Worm (Caenorhabditis elegans) whole organism, young adult: Measurements from ENCODE around the gene nep-21.

Source experiments
- C17E4.6 ChIP-seq: fragments of 200-800 bp; sonication (Bioruptor generic); IDR thresholded peaks from 2 replicates; pipeline ENCODE4 v1.3.6; 2022; ENCODE audit warnings: missing genetic modification reagents, missing genetic modification characterization, missing compliant biosample characterization
- F22D6.2 ChIP-seq: sonication (generic microtip); optimal IDR thresholded peaks from 2 replicates; lab custom pipeline; 2016; ENCODE audit warnings: mild to moderate bottlenecking, missing genetic modification characterization, missing compliant biosample characterization
- F39B2.1 ChIP-seq: fragments of 200-800 bp; sonication (Bioruptor generic); IDR thresholded peaks from 2 replicates; pipeline ENCODE4 v1.3.6; 2022; ENCODE audit warnings: missing genetic modification reagents, missing genetic modification characterization, missing compliant biosample characterization
- F52B5.7 ChIP-seq: sonication (generic microtip); optimal IDR thresholded peaks from 2 replicates; lab custom pipeline; 2016; ENCODE audit warnings: mild to moderate bottlenecking, missing genetic modification characterization, missing compliant biosample characterization
- F55B11.4 ChIP-seq: sonication (generic microtip); optimal IDR thresholded peaks from 2 replicates; lab custom pipeline; 2016; ENCODE audit warnings: missing compliant biosample characterization, missing genetic modification characterization, borderline replicate concordance; ENCODE audit not compliant: insufficient read depth
- F57A8.1 ChIP-seq: fragments of 200-800 bp; sonication (Bioruptor generic); optimal IDR thresholded peaks from 2 replicates; lab custom pipeline; 2018; ENCODE audit warnings: mild to moderate bottlenecking, missing genetic modification characterization, moderate library complexity, missing compliant biosample characterization
- K11D2.4 ChIP-seq: fragments of 200-800 bp; sonication (Bioruptor generic); IDR thresholded peaks from 2 replicates; pipeline ENCODE4 v1.3.6; 2022; ENCODE audit warnings: missing genetic modification reagents, missing genetic modification characterization, missing compliant biosample characterization
- T07F8.4 ChIP-seq: sonication (generic microtip); optimal IDR thresholded peaks from 2 replicates; lab custom pipeline; 2016; ENCODE audit warnings: mild to moderate bottlenecking, missing genetic modification characterization, moderate library complexity, missing compliant biosample characterization
- Y53F4B.3 ChIP-seq: fragments of 200-800 bp; sonication (Bioruptor generic); IDR thresholded peaks from 2 replicates; pipeline ENCODE4 v1.3.6; 2022; ENCODE audit warnings: missing genetic modification reagents, missing genetic modification characterization, missing compliant biosample characterization
- Y53G8AR.9 ChIP-seq: fragments of 200-800 bp; sonication (Bioruptor generic); conservative IDR thresholded peaks from 2 replicates; pipeline ENCODE4 v1.3.6; 2022; ENCODE audit warnings: missing genetic modification reagents, missing genetic modification characterization, missing compliant biosample characterization
- aptf-3 ChIP-seq: fragments of 200-800 bp; sonication (Bioruptor generic); IDR thresholded peaks from 2 replicates; pipeline ENCODE4 v1.3.6; 2022; ENCODE audit warnings: missing genetic modification characterization, missing compliant biosample characterization
- attf-5 ChIP-seq: fragments of 200-800 bp; sonication (Bioruptor generic); optimal IDR thresholded peaks from 2 replicates; lab custom pipeline; 2018; ENCODE audit warnings: mild to moderate bottlenecking, missing genetic modification characterization, missing compliant biosample characterization
- bed-2 ChIP-seq: fragments of 200-800 bp; sonication (Bioruptor generic); IDR thresholded peaks from 2 replicates; pipeline ENCODE4 v1.3.6; 2022; ENCODE audit warnings: missing genetic modification reagents, missing genetic modification characterization, missing compliant biosample characterization
- cebp-1 ChIP-seq, 2 experiments: fragments of 200-800 bp in 1 of 2; sonication (Bioruptor generic) in 1 of 2; sonication (generic microtip) in 1 of 2; IDR thresholded peaks in 1 of 2; optimal IDR thresholded peaks in 1 of 2; 2 replicates each; pipeline versions ENCODE4 v1.3.6 to Lab custom; 2017 to 2022; ENCODE audit warnings: missing compliant biosample characterization in 2 of 2, missing genetic modification characterization in 2 of 2, mild to moderate bottlenecking in 1 of 2, missing genetic modification reagents in 1 of 2, moderate library complexity in 1 of 2
- ceh-100 ChIP-seq: fragments of 200-800 bp; sonication (Bioruptor generic); IDR thresholded peaks from 2 replicates; pipeline ENCODE4 v1.3.6; 2022; ENCODE audit warnings: missing genetic modification reagents, missing genetic modification characterization, missing compliant biosample characterization
- ceh-27 ChIP-seq: fragments of 200-800 bp; sonication (Bioruptor generic); optimal IDR thresholded peaks from 2 replicates; lab custom pipeline; 2018; ENCODE audit warnings: mild to moderate bottlenecking, missing genetic modification characterization, moderate library complexity, missing compliant biosample characterization
- dox-1 ChIP-seq: fragments of 200-800 bp; sonication (Bioruptor generic); IDR thresholded peaks from 2 replicates; pipeline ENCODE4 v1.3.6; 2022; ENCODE audit warnings: missing genetic modification reagents, missing genetic modification characterization, missing compliant biosample characterization
- dpff-1 ChIP-seq: sonication (generic microtip); optimal IDR thresholded peaks from 2 replicates; lab custom pipeline; 2017; ENCODE audit warnings: mild to moderate bottlenecking, missing genetic modification characterization, missing compliant biosample characterization
- efl-1 ChIP-seq: fragments of 150-350 bp; optimal IDR thresholded peaks from 2 replicates; lab custom pipeline; 2014; ENCODE audit warnings: missing biosample characterization, missing genetic modification reagents, missing genetic modification characterization
- fkh-3 ChIP-seq: sonication (generic microtip); optimal IDR thresholded peaks from 2 replicates; lab custom pipeline; 2016; ENCODE audit warnings: mild to moderate bottlenecking, missing genetic modification characterization, missing compliant biosample characterization
- him-1 ChIP-seq: sonication (generic microtip); optimal IDR thresholded peaks from 2 replicates; lab custom pipeline; 2016; ENCODE audit warnings: missing genotype, missing genetic modification reagents, missing genetic modification characterization, missing compliant biosample characterization
- hmg-1.2 ChIP-seq: fragments of 200-800 bp; sonication (Bioruptor generic); IDR thresholded peaks from 2 replicates; pipeline ENCODE4 v1.3.6; 2022; ENCODE audit warnings: missing genetic modification reagents, missing genetic modification characterization, missing compliant biosample characterization
- hmg-20 ChIP-seq: fragments of 200-800 bp; sonication (Bioruptor generic); IDR thresholded peaks from 2 replicates; pipeline ENCODE4 v1.3.6; 2022; ENCODE audit warnings: missing genetic modification reagents, missing genetic modification characterization, missing compliant biosample characterization
- hrde-1 ChIP-seq: sonication (generic microtip); optimal IDR thresholded peaks from 2 replicates; lab custom pipeline; 2016; ENCODE audit warnings: missing genetic modification characterization, mild to moderate bottlenecking, missing compliant biosample characterization, moderate library complexity, missing genotype, missing genetic modification reagents, borderline replicate concordance
- let-526 ChIP-seq: fragments of 200-800 bp; sonication (Bioruptor generic); IDR thresholded peaks from 2 replicates; pipeline ENCODE4 v1.3.6; 2022; ENCODE audit warnings: missing genetic modification reagents, missing genetic modification characterization, missing compliant biosample characterization
- lin-35 ChIP-seq, 3 experiments: fragments of 150-350 bp in 2 of 3; sonication (generic microtip) in 1 of 3; optimal IDR thresholded peaks; 2 replicates each; lab custom pipeline; 2014 to 2018; ENCODE audit warnings: missing biosample characterization in 3 of 3, missing genetic modification characterization in 3 of 3, missing genetic modification reagents in 3 of 3
- lin-54 ChIP-seq: fragments of 200-800 bp; sonication (Bioruptor generic); optimal IDR thresholded peaks from 2 replicates; lab custom pipeline; 2018; ENCODE audit warnings: mild to moderate bottlenecking, missing genetic modification characterization, missing compliant biosample characterization
- lir-1 ChIP-seq: fragments of 200-800 bp; sonication (Bioruptor generic); conservative IDR thresholded peaks from 2 replicates; pipeline ENCODE4 v1.3.6; 2022; ENCODE audit warnings: missing genetic modification reagents, missing genetic modification characterization, missing compliant biosample characterization
- lsl-1 ChIP-seq: fragments of 200-800 bp; sonication (Bioruptor generic); optimal IDR thresholded peaks from 2 replicates; lab custom pipeline; 2018; ENCODE audit warnings: mild to moderate bottlenecking, missing genetic modification characterization, moderate library complexity, missing compliant biosample characterization
- lsy-27 ChIP-seq: sonication (generic microtip); optimal IDR thresholded peaks from 2 replicates; lab custom pipeline; 2017; ENCODE audit warnings: missing genetic modification characterization, mild to moderate bottlenecking, missing compliant biosample characterization, antibody characterized with exemption, missing genotype, borderline replicate concordance; ENCODE audit not compliant: insufficient read depth
- mcd-1 ChIP-seq: fragments of 200-800 bp; sonication (Bioruptor generic); IDR thresholded peaks from 2 replicates; pipeline ENCODE4 v1.3.6; 2022; ENCODE audit warnings: missing genetic modification reagents, missing genetic modification characterization, missing compliant biosample characterization
- mel-28 ChIP-seq: sonication (generic microtip); optimal IDR thresholded peaks from 2 replicates; lab custom pipeline; 2016; ENCODE audit warnings: borderline replicate concordance, mild to moderate bottlenecking, missing genetic modification characterization, missing compliant biosample characterization
- mxl-1 ChIP-seq: sonication (generic microtip); optimal IDR thresholded peaks from 2 replicates; lab custom pipeline; 2016; ENCODE audit warnings: missing genetic modification characterization, missing compliant biosample characterization
- nhr-120 ChIP-seq: fragments of 200-800 bp; sonication (Bioruptor generic); IDR thresholded peaks from 2 replicates; pipeline ENCODE4 v1.3.6; 2022; ENCODE audit warnings: missing genetic modification characterization, missing compliant biosample characterization
- nhr-80 ChIP-seq: sonication (generic microtip); optimal IDR thresholded peaks from 2 replicates; lab custom pipeline; 2016; ENCODE audit warnings: missing genetic modification characterization, missing compliant biosample characterization
- rec-8 ChIP-seq, 2 experiments: sonication (generic microtip); optimal IDR thresholded peaks; 2 replicates each; lab custom pipeline; 2016; ENCODE audit warnings: mild to moderate bottlenecking in 2 of 2, missing genetic modification characterization in 2 of 2, missing genetic modification reagents in 2 of 2, missing genotype in 2 of 2, missing biosample characterization in 1 of 2, missing compliant biosample characterization in 1 of 2, moderate library complexity in 1 of 2
- repo-1 ChIP-seq: sonication (generic microtip); optimal IDR thresholded peaks from 2 replicates; lab custom pipeline; 2017; ENCODE audit warnings: mild to moderate bottlenecking, missing genetic modification characterization, missing compliant biosample characterization
- rpc-1 ChIP-seq, 2 experiments: fragments of 150-350 bp in 1 of 2; sonication (generic microtip) in 1 of 2; optimal IDR thresholded peaks; 2 replicates each; lab custom pipeline; 2014 to 2018; ENCODE audit warnings: missing biosample characterization in 1 of 2, missing genetic modification characterization in 1 of 2, missing genetic modification reagents in 1 of 2, missing genotype in 1 of 2
- sdz-38 ChIP-seq: sonication (generic microtip); optimal IDR thresholded peaks from 2 replicates; lab custom pipeline; 2016; ENCODE audit warnings: missing genotype, missing genetic modification characterization, missing compliant biosample characterization
- tbx-9 ChIP-seq: sonication (generic microtip); optimal IDR thresholded peaks from 2 replicates; lab custom pipeline; 2016; ENCODE audit warnings: borderline replicate concordance, missing genetic modification characterization, inconsistent platforms, missing compliant biosample characterization
- unc-130 ChIP-seq: sonication (generic microtip); optimal IDR thresholded peaks from 2 replicates; lab custom pipeline; 2016; ENCODE audit warnings: missing genetic modification reagents, missing genetic modification characterization, missing compliant biosample characterization
- zim-3 ChIP-seq: sonication (generic microtip); optimal IDR thresholded peaks from 2 replicates; lab custom pipeline; 2017; ENCODE audit warnings: mild to moderate bottlenecking, missing genetic modification characterization, moderate library complexity, missing compliant biosample characterization
- ztf-18 ChIP-seq: sonication (generic microtip); optimal IDR thresholded peaks from 2 replicates; lab custom pipeline; 2016; ENCODE audit warnings: missing genotype, mild to moderate bottlenecking, missing genetic modification characterization, missing compliant biosample characterization
- ztf-25 ChIP-seq: fragments of 200-800 bp; sonication (Bioruptor generic); IDR thresholded peaks from 2 replicates; pipeline ENCODE4 v1.3.6; 2022; ENCODE audit warnings: missing genetic modification reagents, missing genetic modification characterization, missing compliant biosample characterization
- ztf-28 ChIP-seq: fragments of 200-800 bp; sonication (Bioruptor generic); IDR thresholded peaks from 2 replicates; pipeline ENCODE4 v1.3.6; 2022; ENCODE audit warnings: missing genetic modification reagents, missing genetic modification characterization, missing compliant biosample characterization
- ztf-6 ChIP-seq: fragments of 200-800 bp; sonication (Bioruptor generic); IDR thresholded peaks from 2 replicates; pipeline ENCODE4 v1.3.6; 2022; ENCODE audit warnings: missing genetic modification reagents, missing genetic modification characterization, missing compliant biosample characterization

Gene nep-21

ce11 chrV:14187104-14187503 is 39.2 kb downstream of the nep-21 start:
- TF ChIP-seq mxl-1 (tag; lab: Kevin White, UChicago) (no peak), ztf-25 (no peak), Y53G8AR.9 (GFP tag; lab: Robert Waterston, UW) (no peak)

DNA sequence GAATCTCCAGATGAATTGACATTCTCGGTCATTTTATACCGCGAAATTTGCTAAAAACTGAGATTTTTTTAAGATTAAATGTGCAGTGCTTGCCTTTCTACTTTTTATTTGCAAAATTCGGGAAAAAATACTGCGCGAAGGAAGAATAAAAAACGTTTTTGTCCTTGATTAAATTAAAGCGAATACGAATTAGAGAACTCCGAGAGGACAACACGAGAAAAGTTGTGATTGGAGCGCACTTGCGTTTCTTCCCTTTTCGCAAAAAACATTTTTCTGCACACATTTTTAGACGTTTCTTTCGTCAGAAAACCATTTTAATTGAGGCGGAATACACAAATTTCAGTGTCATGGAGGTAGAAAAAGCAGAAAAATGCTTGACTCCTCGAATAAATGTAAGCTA is 40.8 kb downstream of the nep-21 start, which contains the start of the genes trm-1 and ints-2:
TSS of gene trm-1 (minus strand) at position 175 of the 400 bp plus-strand sequence.
TSS of gene ints-2 (plus strand) at position 249 of the 400 bp plus-strand sequence.
- TF ChIP-seq hmg-1.2 = 0 out of 2 replicates have a peak, but pooled peaks have one; percentile 19
- no peak for TF ChIP-seq him-1
- no peak for TF ChIP-seq ztf-28
- TF ChIP-seq dpff-1 = no peak
- TF ChIP-seq zim-3 (tag; lab: Kevin White, UChicago) = no peak
- no peak for TF ChIP-seq F57A8.1
- TF ChIP-seq lin-54 (GFP tag; lab: Kevin White, UChicago) = peak; percentile 10
- TF ChIP-seq T07F8.4 (tag; lab: Kevin White, UChicago) = no peak
- no peak for TF ChIP-seq Y53F4B.3
- peak; percentile 96 for TF ChIP-seq mcd-1
- TF ChIP-seq sdz-38 (tag; lab: Kevin White, UChicago) = no peak
- TF ChIP-seq rec-8 (tag; optimal IDR thresholded peaks at IDR 0.05; lab: Kevin White, UChicago) = no peak
- no peak for TF ChIP-seq unc-130 (GFP tag; lab: Kevin White, UChicago)
- no peak for TF ChIP-seq tbx-9 (tag; lab: Kevin White, UChicago)
- no peak for TF ChIP-seq fkh-3 (tag; lab: Kevin White, UChicago)
- peak; percentile 20 for TF ChIP-seq attf-5 (GFP tag; lab: Kevin White, UChicago)
- no peak for TF ChIP-seq F52B5.7 (tag; lab: Kevin White, UChicago)
- TF ChIP-seq mxl-1 (tag; lab: Kevin White, UChicago) = no peak
- no peak for TF ChIP-seq ztf-18
- TF ChIP-seq ceh-27 = no peak
- TF ChIP-seq hrde-1 (tag; lab: Kevin White, UChicago) = no peak
- TF ChIP-seq efl-1 (GFP tag; lab: Kevin White, UChicago) = peak; percentile 21
- TF ChIP-seq C17E4.6 (GFP tag; lab: Robert Waterston, UW) = no peak
- no peak for TF ChIP-seq ceh-100 (GFP tag; lab: Robert Waterston, UW)
- TF ChIP-seq ztf-6 (GFP tag; lab: Robert Waterston, UW) = no peak
- no peak for TF ChIP-seq bed-2 (GFP tag; lab: Robert Waterston, UW)
- no peak for TF ChIP-seq nhr-80
- no peak for TF ChIP-seq lir-1 (GFP tag; lab: Robert Waterston, UW)
- no peak for TF ChIP-seq rpc-1 (optimal IDR thresholded peaks at IDR 0.05; lab: Kevin White, UChicago)
- TF ChIP-seq rpc-1 (tag; optimal IDR thresholded peaks at IDR 0.05; lab: Kevin White, UChicago) = no peak
- no peak for TF ChIP-seq nhr-120
- TF ChIP-seq mel-28 (tag; lab: Kevin White, UChicago) = no peak
- no peak for TF ChIP-seq lsy-27 (tag; lab: Kevin White, UChicago)
- no peak for TF ChIP-seq cebp-1 (GFP tag; IDR thresholded peaks at IDR 0.05; lab: Robert Waterston, UW)
- TF ChIP-seq cebp-1 (tag; optimal IDR thresholded peaks at IDR 0.05; lab: Kevin White, UChicago) = no peak
- no peak for TF ChIP-seq aptf-3 (GFP tag; lab: Robert Waterston, UW)
- peak; percentile 4 for TF ChIP-seq lsl-1 (GFP tag; lab: Kevin White, UChicago)
- no peak for TF ChIP-seq let-526 (GFP tag; lab: Robert Waterston, UW)
- TF ChIP-seq F55B11.4 = no peak
- TF ChIP-seq dox-1 (GFP tag; lab: Robert Waterston, UW) = no peak
- no peak for TF ChIP-seq K11D2.4 (GFP tag; lab: Robert Waterston, UW)
- no peak for TF ChIP-seq F22D6.2 (tag; lab: Kevin White, UChicago)
- no peak for TF ChIP-seq repo-1
- no peak for TF ChIP-seq F39B2.1 (GFP tag; lab: Robert Waterston, UW)
- TF ChIP-seq hmg-20 (GFP tag; lab: Robert Waterston, UW) = no peak
- TF ChIP-seq lin-35 (GFP tag; optimal IDR thresholded peaks at IDR 0.05; lab: Kevin White, UChicago) = peak in 1 of 3 experiments; percentile 36
